Worm (Caenorhabditis elegans): ENCODE measurements around the gene tbx-9.

- no peak for TF ChIP-seq flt-1 (GFP tag; IDR thresholded peaks at IDR 0.05)
- TF ChIP-seq F13C5.2 (tag; optimal IDR thresholded peaks at IDR 0.05): no peak
- no peak for TF ChIP-seq tra-4 (tag; optimal IDR thresholded peaks at IDR 0.05)
- TF ChIP-seq scrt-1 (GFP tag; IDR thresholded peaks at IDR 0.05): no peak
- TF ChIP-seq ama-1 (optimal IDR thresholded peaks at IDR 0.05): no peak
Measured at ce11 chrIII:10306049-10306448, 35.6 kb downstream of the tbx-9 start, which contains the start of gene T07A5.1.
